Worm (Caenorhabditis elegans) whole organism, L2 larva: Measurements from ENCODE around the gene F08G2.7.

Experiments used
- C34F6.9 ChIP-seq: fragments of 150-350 bp; optimal IDR thresholded peaks from 2 replicates; lab custom pipeline; 2014; ENCODE audit warnings: missing biosample characterization, missing genetic modification characterization
- F13H6.1 ChIP-seq: sonication (generic microtip); optimal IDR thresholded peaks from 2 replicates; lab custom pipeline; 2016; ENCODE audit warnings: missing genetic modification characterization, missing compliant biosample characterization
- R02D3.7 ChIP-seq: fragments of 150-350 bp; optimal IDR thresholded peaks from 2 replicates; lab custom pipeline; 2014; ENCODE audit warnings: missing biosample characterization, missing genetic modification characterization
- Y55F3AM.14 ChIP-seq: fragments of 200-800 bp; sonication (Bioruptor generic); optimal IDR thresholded peaks from 2 replicates; lab custom pipeline; 2018; ENCODE audit warnings: mild to moderate bottlenecking, missing genetic modification characterization, missing compliant biosample characterization
- ZK546.5 ChIP-seq: sonication (generic microtip); optimal IDR thresholded peaks from 2 replicates; lab custom pipeline; 2017; ENCODE audit warnings: missing biosample characterization, missing genetic modification characterization
- alr-1 ChIP-seq: fragments of 150-350 bp; optimal IDR thresholded peaks from 2 replicates; lab custom pipeline; 2014; ENCODE audit warnings: missing biosample characterization, missing genetic modification characterization
- aly-2 ChIP-seq: fragments of 150-350 bp; optimal IDR thresholded peaks from 2 replicates; lab custom pipeline; 2014; ENCODE audit warnings: missing biosample characterization, missing genetic modification characterization
- ama-1 ChIP-seq: fragments of 150-350 bp; optimal IDR thresholded peaks from 2 replicates; lab custom pipeline; 2018; ENCODE audit warnings: inconsistent platforms
- blmp-1 ChIP-seq: sonication (generic microtip); optimal IDR thresholded peaks from 2 replicates; lab custom pipeline; 2017; ENCODE audit warnings: missing genetic modification characterization, mild to moderate bottlenecking, missing compliant biosample characterization, antibody characterized with exemption, moderate library complexity; ENCODE audit not compliant: insufficient read depth
- ceh-16 ChIP-seq: fragments of 150-350 bp; optimal IDR thresholded peaks from 2 replicates; lab custom pipeline; 2014; ENCODE audit warnings: missing biosample characterization, missing genetic modification characterization
- ceh-82 ChIP-seq: fragments of 150-350 bp; optimal IDR thresholded peaks from 2 replicates; lab custom pipeline; 2014; ENCODE audit warnings: missing biosample characterization, missing genetic modification characterization
- crh-2 ChIP-seq: sonication (generic microtip); optimal IDR thresholded peaks from 2 replicates; lab custom pipeline; 2017; ENCODE audit warnings: missing biosample characterization, missing genetic modification characterization
- dmd-4 ChIP-seq: sonication (generic microtip); optimal IDR thresholded peaks from 2 replicates; lab custom pipeline; 2017; ENCODE audit warnings: missing biosample characterization, missing genetic modification characterization
- egl-27 ChIP-seq: sonication (generic microtip); optimal IDR thresholded peaks from 3 replicates; lab custom pipeline; 2017; ENCODE audit warnings: missing biosample characterization, missing genetic modification reagents, missing genetic modification characterization
- elt-1 ChIP-seq: fragments of 150-350 bp; optimal IDR thresholded peaks from 2 replicates; lab custom pipeline; 2014; ENCODE audit warnings: missing biosample characterization, missing genetic modification characterization
- elt-3 ChIP-seq: sonication (generic microtip); optimal IDR thresholded peaks from 2 replicates; lab custom pipeline; 2017; ENCODE audit warnings: missing biosample characterization, missing genetic modification characterization
- fos-1 ChIP-seq: fragments of 150-350 bp; optimal IDR thresholded peaks from 2 replicates; lab custom pipeline; 2014; ENCODE audit warnings: missing biosample characterization, missing genetic modification characterization
- gmeb-1 ChIP-seq: fragments of 150-350 bp; optimal IDR thresholded peaks from 2 replicates; lab custom pipeline; 2014; ENCODE audit warnings: missing biosample characterization, missing genetic modification characterization
- lin-11 ChIP-seq: fragments of 150-350 bp; sonication (generic microtip); optimal IDR thresholded peaks from 2 replicates; lab custom pipeline; 2014; ENCODE audit warnings: missing biosample characterization, missing genetic modification characterization, inconsistent platforms, mixed read lengths
- lin-13 ChIP-seq: fragments of 150-350 bp; optimal IDR thresholded peaks from 2 replicates; lab custom pipeline; 2014; ENCODE audit warnings: missing biosample characterization, missing genetic modification reagents, missing genetic modification characterization
- lin-39 ChIP-seq: fragments of 150-350 bp; optimal IDR thresholded peaks from 2 replicates; lab custom pipeline; 2014; ENCODE audit warnings: missing biosample characterization, missing genetic modification reagents, missing genetic modification characterization
- lsy-2 ChIP-seq, 2 experiments: fragments of 150-350 bp in 1 of 2; sonication (generic microtip) in 1 of 2; optimal IDR thresholded peaks; 2 replicates each; lab custom pipeline; 2014 to 2017; ENCODE audit warnings: missing biosample characterization in 2 of 2, missing genetic modification characterization in 2 of 2
- mbf-1 ChIP-seq: sonication (generic microtip); optimal IDR thresholded peaks from 2 replicates; lab custom pipeline; 2017; ENCODE audit warnings: missing biosample characterization, missing genetic modification characterization
- mdl-1 ChIP-seq, 2 experiments: fragments of 150-350 bp in 1 of 2; sonication (generic microtip) in 1 of 2; optimal IDR thresholded peaks; 2 replicates each; lab custom pipeline; 2017; ENCODE audit warnings: missing biosample characterization in 2 of 2, missing genetic modification characterization in 2 of 2
- nhr-10 ChIP-seq: sonication (generic microtip); optimal IDR thresholded peaks from 2 replicates; lab custom pipeline; 2017; ENCODE audit warnings: missing biosample characterization, missing genetic modification characterization
- nhr-11 ChIP-seq: fragments of 150-350 bp; optimal IDR thresholded peaks from 2 replicates; lab custom pipeline; 2014; ENCODE audit warnings: missing biosample characterization, missing genetic modification characterization
- nhr-12 ChIP-seq: fragments of 150-350 bp; optimal IDR thresholded peaks from 2 replicates; lab custom pipeline; 2014; ENCODE audit warnings: missing biosample characterization, missing genetic modification characterization
- nhr-129 ChIP-seq: fragments of 150-350 bp; optimal IDR thresholded peaks from 2 replicates; lab custom pipeline; 2014; ENCODE audit warnings: missing biosample characterization, missing genetic modification characterization
- nhr-21 ChIP-seq: fragments of 150-350 bp; optimal IDR thresholded peaks from 2 replicates; lab custom pipeline; 2014; ENCODE audit warnings: missing biosample characterization, missing genetic modification characterization
- nhr-23 ChIP-seq: fragments of 150-350 bp; optimal IDR thresholded peaks from 2 replicates; lab custom pipeline; 2014; ENCODE audit warnings: missing biosample characterization, missing genetic modification reagents, missing genetic modification characterization
- nhr-25 ChIP-seq: fragments of 150-350 bp; sonication (generic microtip); optimal IDR thresholded peaks from 3 replicates; lab custom pipeline; 2014; ENCODE audit warnings: missing biosample characterization, missing genetic modification characterization
- nhr-6 ChIP-seq: fragments of 150-350 bp; optimal IDR thresholded peaks from 2 replicates; lab custom pipeline; 2014; ENCODE audit warnings: missing biosample characterization, missing genetic modification characterization
- nhr-77 ChIP-seq: fragments of 150-350 bp; optimal IDR thresholded peaks from 2 replicates; lab custom pipeline; 2014; ENCODE audit warnings: missing biosample characterization, missing genetic modification characterization
- peb-1 ChIP-seq: fragments of 150-350 bp; optimal IDR thresholded peaks from 2 replicates; lab custom pipeline; 2014; ENCODE audit warnings: missing biosample characterization, missing genetic modification characterization
- sem-4 ChIP-seq: fragments of 150-350 bp; optimal IDR thresholded peaks from 2 replicates; lab custom pipeline; 2014; ENCODE audit warnings: missing biosample characterization, missing genetic modification reagents, missing genetic modification characterization
- skn-1 ChIP-seq: sonication (generic microtip); optimal IDR thresholded peaks from 2 replicates; lab custom pipeline; 2017; ENCODE audit warnings: missing biosample characterization, missing genetic modification characterization
- sma-3 ChIP-seq: sonication (generic microtip); optimal IDR thresholded peaks from 2 replicates; lab custom pipeline; 2016; ENCODE audit warnings: missing genetic modification reagents, missing genetic modification characterization, missing compliant biosample characterization
- sma-9 ChIP-seq, 2 experiments: fragments of 150-350 bp in 1 of 2; sonication (generic microtip) in 1 of 2; optimal IDR thresholded peaks; 2 replicates each; lab custom pipeline; 2014 to 2016; ENCODE audit warnings: missing genetic modification characterization in 2 of 2, mild to moderate bottlenecking in 1 of 2, missing biosample characterization in 1 of 2, missing compliant biosample characterization in 1 of 2, missing genetic modification reagents in 1 of 2, moderate library complexity in 1 of 2
- snpc-4 ChIP-seq: fragments of 150-350 bp; optimal IDR thresholded peaks from 2 replicates; lab custom pipeline; 2014; ENCODE audit warnings: missing biosample characterization, missing genetic modification characterization
- unc-39 ChIP-seq: fragments of 150-350 bp; optimal IDR thresholded peaks from 2 replicates; lab custom pipeline; 2014; ENCODE audit warnings: missing biosample characterization, missing genetic modification characterization
- unc-55 ChIP-seq: fragments of 150-350 bp; sonication (generic microtip); optimal IDR thresholded peaks from 3 replicates; lab custom pipeline; 2014; ENCODE audit warnings: missing biosample characterization, missing genetic modification reagents, missing genetic modification characterization
- unc-62 ChIP-seq: fragments of 150-350 bp; optimal IDR thresholded peaks from 2 replicates; lab custom pipeline; 2014; ENCODE audit warnings: missing biosample characterization, missing genetic modification reagents, missing genetic modification characterization
- zag-1 ChIP-seq: fragments of 150-350 bp; optimal IDR thresholded peaks from 2 replicates; lab custom pipeline; 2014; ENCODE audit warnings: missing biosample characterization, missing genetic modification characterization
- ztf-1 ChIP-seq: fragments of 200-800 bp; sonication (Bioruptor generic); conservative IDR thresholded peaks from 2 replicates; pipeline ENCODE4 v1.3.6; 2022; ENCODE audit warnings: missing genetic modification characterization, missing compliant biosample characterization
- ztf-4 ChIP-seq: fragments of 150-350 bp; optimal IDR thresholded peaks from 2 replicates; lab custom pipeline; 2014; ENCODE audit warnings: missing biosample characterization, missing genetic modification characterization

The F08G2.7 gene

DNA sequence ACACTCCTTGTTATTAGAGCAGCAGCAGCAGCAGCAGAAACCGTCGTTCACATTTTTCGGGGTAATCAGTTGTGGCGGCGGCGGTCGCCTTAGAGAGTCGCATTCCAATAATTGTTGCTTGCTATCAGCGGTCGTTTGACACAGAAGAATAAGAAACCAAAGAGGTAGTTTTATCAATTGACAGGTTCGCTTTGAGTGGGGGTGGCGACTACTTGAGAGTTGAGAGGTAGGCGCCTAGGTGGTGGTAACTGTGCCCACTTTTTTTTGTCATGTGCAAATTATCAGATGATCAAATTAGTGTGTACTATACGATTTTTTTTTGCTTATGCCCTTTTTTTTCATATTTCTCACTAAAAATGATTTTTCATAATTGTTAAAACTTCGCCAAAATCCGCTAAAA lies 27.0 kb downstream of the F08G2.7 start:
- no peak for TF ChIP-seq unc-55 (GFP tag; lab: Kevin White, UChicago)
- peak; percentile 14 for TF ChIP-seq sma-9 (GFP tag; optimal IDR thresholded peaks at IDR 0.05; lab: Kevin White, UChicago)
- no peak for TF ChIP-seq sma-9 (tag; optimal IDR thresholded peaks at IDR 0.05; lab: Kevin White, UChicago)
- no peak for TF ChIP-seq unc-62 (GFP tag; lab: Kevin White, UChicago)
- no peak for TF ChIP-seq lin-11 (tag; lab: Kevin White, UChicago)
- TF ChIP-seq fos-1 (tag; lab: Kevin White, UChicago) = peak; percentile 43

DNA sequence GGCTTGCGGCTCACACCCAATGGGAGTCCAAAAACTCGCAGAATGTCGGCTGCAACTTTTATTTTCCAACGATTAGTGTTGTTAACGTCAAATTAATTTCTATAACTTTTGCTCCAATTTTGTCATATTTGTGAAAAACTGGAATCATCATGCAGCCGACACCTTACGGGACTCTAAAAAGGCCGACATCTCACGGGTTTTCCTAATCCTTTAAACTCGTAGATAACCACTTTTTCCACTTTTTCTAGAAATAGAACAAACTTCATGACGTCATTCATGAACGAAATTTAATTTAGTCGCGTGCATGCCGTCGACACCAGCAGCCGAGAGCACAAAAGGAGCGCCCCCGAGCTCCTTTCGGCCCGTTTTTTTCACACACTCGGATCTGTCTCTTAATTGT lies 27.5 kb downstream of the F08G2.7 start:
- TF ChIP-seq nhr-11 (tag; lab: Kevin White, UChicago) (no peak), elt-1 (tag; lab: Kevin White, UChicago) (no peak), ama-1 (lab: Kevin White, UChicago) (no peak), ceh-82 (tag; lab: Kevin White, UChicago) (no peak), nhr-77 (tag; lab: Kevin White, UChicago) (no peak), nhr-12 (tag; lab: Kevin White, UChicago) (no peak), lin-13 (GFP tag; lab: Kevin White, UChicago) (no peak), unc-55 (GFP tag; lab: Kevin White, UChicago) (no peak), gmeb-1 (tag; lab: Kevin White, UChicago) (no peak), dmd-4 (no peak), nhr-129 (tag; lab: Kevin White, UChicago) (no peak), crh-2 (tag; lab: Kevin White, UChicago) (no peak), fos-1 (tag; lab: Kevin White, UChicago) (no peak), lin-11 (tag; lab: Kevin White, UChicago) (no peak), elt-3 (tag; lab: Kevin White, UChicago) (no peak), sma-9 (GFP tag; optimal IDR thresholded peaks at IDR 0.05; lab: Kevin White, UChicago) (peak; percentile 15), sma-9 (tag; optimal IDR thresholded peaks at IDR 0.05; lab: Kevin White, UChicago) (no peak), alr-1 (tag; lab: Kevin White, UChicago) (no peak), ztf-4 (tag; lab: Kevin White, UChicago) (no peak), nhr-23 (tag; lab: Kevin White, UChicago) (no peak), nhr-25 (no peak), ceh-16 (tag; lab: Kevin White, UChicago) (no peak), sma-3 (GFP tag; lab: Kevin White, UChicago) (no peak), Y55F3AM.14 (no peak), zag-1 (tag; lab: Kevin White, UChicago) (peak; percentile 3), unc-39 (tag; lab: Kevin White, UChicago) (no peak), F13H6.1 (tag; lab: Kevin White, UChicago) (no peak), nhr-21 (tag; lab: Kevin White, UChicago) (no peak), nhr-10 (tag; lab: Kevin White, UChicago) (no peak), mdl-1 (tag; optimal IDR thresholded peaks at IDR 0.05; lab: Kevin White, UChicago) (no peak), blmp-1 (tag; lab: Kevin White, UChicago) (no peak), sem-4 (tag; lab: Kevin White, UChicago) (no peak), snpc-4 (peak; percentile 76), R02D3.7 (tag; lab: Kevin White, UChicago) (no peak), C34F6.9 (tag; lab: Kevin White, UChicago) (peak; percentile 33), ZK546.5 (tag; lab: Kevin White, UChicago) (no peak), aly-2 (tag; lab: Kevin White, UChicago) (no peak), skn-1 (tag; lab: Kevin White, UChicago) (no peak), egl-27 (tag; lab: Kevin White, UChicago) (no peak), lsy-2 (tag; optimal IDR thresholded peaks at IDR 0.05; lab: Kevin White, UChicago) (peak in 1 of 2 experiments; percentile 33), peb-1 (tag; lab: Kevin White, UChicago) (no peak)

DNA sequence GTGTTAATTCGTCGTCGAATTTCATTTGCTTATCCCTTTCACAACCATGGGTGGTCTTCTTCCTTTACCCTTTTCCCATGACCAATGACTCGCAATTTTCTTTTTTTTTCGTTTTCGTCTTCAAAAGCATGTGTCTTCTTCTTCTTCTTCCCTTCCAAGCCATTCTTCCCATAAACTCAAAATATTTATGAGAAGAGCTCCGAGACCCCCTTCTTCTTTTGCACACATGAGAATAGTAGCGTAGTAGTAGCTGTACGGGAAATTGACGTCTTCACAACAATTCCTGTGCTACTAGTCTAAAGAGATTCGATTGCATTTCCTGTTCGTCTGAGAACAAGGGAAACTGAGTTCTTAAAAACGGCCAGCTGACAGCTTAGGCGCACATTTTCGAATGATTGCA lies 28.6 kb downstream of the F08G2.7 start:
- TF ChIP-seq lin-11 (tag; lab: Kevin White, UChicago) (no peak), dmd-4 (no peak), mbf-1 (tag; lab: Kevin White, UChicago) (no peak), skn-1 (tag; lab: Kevin White, UChicago) (no peak), lin-39 (tag; lab: Kevin White, UChicago) (no peak), nhr-11 (tag; lab: Kevin White, UChicago) (no peak), nhr-6 (tag; lab: Kevin White, UChicago) (no peak), lsy-2 (tag; optimal IDR thresholded peaks at IDR 0.05; lab: Kevin White, UChicago) (no peak), sma-9 (GFP tag; optimal IDR thresholded peaks at IDR 0.05; lab: Kevin White, UChicago) (no peak), sma-9 (tag; optimal IDR thresholded peaks at IDR 0.05; lab: Kevin White, UChicago) (no peak), ZK546.5 (tag; lab: Kevin White, UChicago) (no peak), R02D3.7 (tag; lab: Kevin White, UChicago) (no peak), aly-2 (tag; lab: Kevin White, UChicago) (no peak), ama-1 (lab: Kevin White, UChicago) (no peak), sem-4 (tag; lab: Kevin White, UChicago) (no peak), blmp-1 (tag; lab: Kevin White, UChicago) (no peak), ztf-1 (GFP tag; lab: Robert Waterston, UW) (no peak)
